Worm (Caenorhabditis elegans): ENCODE measurements around the gene fipr-11.

- TF ChIP-seq snpc-4 (tag; optimal IDR thresholded peaks at IDR 0.05) = no peak
- TF ChIP-seq aly-2 (tag; optimal IDR thresholded peaks at IDR 0.05) = no peak
- no peak for TF ChIP-seq nhr-12 (tag; optimal IDR thresholded peaks at IDR 0.05)
- no peak for TF ChIP-seq nhr-25 (tag; optimal IDR thresholded peaks at IDR 0.05)
- no peak for TF ChIP-seq egl-27 (tag; optimal IDR thresholded peaks at IDR 0.05)
- no peak for TF ChIP-seq jun-1 (tag; optimal IDR thresholded peaks at IDR 0.05)
- TF ChIP-seq ceh-9 (tag; optimal IDR thresholded peaks at IDR 0.05) = no peak
- no peak for TF ChIP-seq nhr-28 (tag; optimal IDR thresholded peaks at IDR 0.05)
- TF ChIP-seq nhr-11 (tag; optimal IDR thresholded peaks at IDR 0.05) = no peak
- no peak for TF ChIP-seq skn-1 (tag; optimal IDR thresholded peaks at IDR 0.05)
- TF ChIP-seq nhr-43 (tag; optimal IDR thresholded peaks at IDR 0.05; ENCODE audit: poor library complexity, severe bottlenecking) = no peak
- TF ChIP-seq ceh-28 (tag; optimal IDR thresholded peaks at IDR 0.05) = no peak
Observed at ce11 chrV:9924389-9924788, 18.4 kb upstream of the fipr-11 start.

All from whole organism, L3 larva.